Worm (Caenorhabditis elegans): ENCODE data around the gene F08D12.12.

F08D12.12 gene

DNA sequence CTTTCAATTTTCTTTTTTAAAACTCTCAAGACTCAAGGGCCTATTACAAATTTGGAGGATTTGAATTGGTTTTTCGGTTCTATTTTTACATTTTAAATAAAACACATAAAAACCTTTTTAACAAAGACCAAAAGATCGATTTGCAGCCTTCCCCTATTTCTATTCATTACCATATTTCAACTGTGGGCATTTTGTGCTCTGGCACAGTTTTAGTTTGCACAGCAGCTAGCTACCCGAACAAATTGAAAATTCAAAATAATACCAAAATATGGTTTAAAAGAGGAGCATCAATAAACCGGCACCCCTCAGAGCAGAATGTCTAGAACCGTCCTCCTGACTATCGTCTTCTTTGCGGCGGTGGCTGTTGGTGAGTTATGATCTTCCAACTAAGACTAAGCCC is 5.5 kb downstream of the F08D12.12 start, which contains the start of gene F08D12.2:
TSS of gene F08D12.2 (plus strand) at position 301 of the 400 bp plus-strand sequence.
- TF ChIP-seq nhr-129 (tag; optimal IDR thresholded peaks at IDR 0.05) (no peak), elt-3 (tag; optimal IDR thresholded peaks at IDR 0.05) (no peak), ztf-1 (GFP tag; conservative IDR thresholded peaks at IDR 0.05) (no peak), Y55F3AM.14 (GFP tag; optimal IDR thresholded peaks at IDR 0.05) (no peak), unc-55 (GFP tag; optimal IDR thresholded peaks at IDR 0.05) (no peak), ama-1 (optimal IDR thresholded peaks at IDR 0.05) (no peak), gmeb-1 (tag; optimal IDR thresholded peaks at IDR 0.05) (no peak), peb-1 (tag; optimal IDR thresholded peaks at IDR 0.05) (no peak), R02D3.7 (tag; optimal IDR thresholded peaks at IDR 0.05) (no peak), F13H6.1 (tag; optimal IDR thresholded peaks at IDR 0.05) (no peak), C34F6.9 (tag; optimal IDR thresholded peaks at IDR 0.05) (no peak), nhr-11 (tag; optimal IDR thresholded peaks at IDR 0.05) (no peak), ceh-82 (tag; optimal IDR thresholded peaks at IDR 0.05) (no peak), lin-39 (tag; optimal IDR thresholded peaks at IDR 0.05) (no peak), elt-1 (tag; optimal IDR thresholded peaks at IDR 0.05) (no peak)

DNA sequence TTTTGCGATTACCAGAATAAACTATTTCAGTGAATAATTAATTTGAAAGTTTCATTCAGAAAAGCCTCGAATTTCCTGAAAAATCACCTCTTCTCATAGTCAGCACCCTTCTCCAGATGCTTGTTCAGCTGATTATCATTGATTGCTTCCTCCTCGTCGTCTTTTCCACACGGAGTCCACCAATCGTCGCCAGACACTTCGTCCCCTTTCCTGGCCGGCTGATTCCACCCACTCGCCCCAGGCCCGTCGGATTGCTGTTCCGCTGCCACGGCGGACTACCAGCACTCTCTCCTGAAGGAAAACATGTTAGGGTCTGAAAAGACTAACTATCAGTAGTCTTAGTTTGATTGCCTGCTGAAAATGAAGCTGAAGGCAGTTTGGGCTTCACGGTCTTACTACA is 6.1 kb downstream of the F08D12.12 start:
- TF ChIP-seq alr-1 (tag; optimal IDR thresholded peaks at IDR 0.05), result no peak

ce11 chrII:2779253-2779652 is 7.6 kb downstream of the F08D12.12 start, which contains the start of gene F08D12.3:
F08D12.3 (plus strand) TSS chrII:2779553.
- TF ChIP-seq unc-55 (GFP tag; optimal IDR thresholded peaks at IDR 0.05), result no peak
- TF ChIP-seq sma-9 (GFP tag; optimal IDR thresholded peaks at IDR 0.05), result no peak
- TF ChIP-seq sma-9 (tag; optimal IDR thresholded peaks at IDR 0.05), result no peak
- TF ChIP-seq alr-1 (tag; optimal IDR thresholded peaks at IDR 0.05), result no peak
- no peak for TF ChIP-seq sem-4 (tag; optimal IDR thresholded peaks at IDR 0.05)
- no peak for TF ChIP-seq lsy-2 (tag; optimal IDR thresholded peaks at IDR 0.05)
- TF ChIP-seq nhr-6 (tag; optimal IDR thresholded peaks at IDR 0.05), result no peak
- no peak for TF ChIP-seq lin-13 (GFP tag; optimal IDR thresholded peaks at IDR 0.05)
- TF ChIP-seq mbf-1 (tag; optimal IDR thresholded peaks at IDR 0.05), result no peak
- TF ChIP-seq mdl-1 (tag; optimal IDR thresholded peaks at IDR 0.05), result no peak
- TF ChIP-seq Y55F3AM.14 (GFP tag; optimal IDR thresholded peaks at IDR 0.05), result no peak
- no peak for TF ChIP-seq skn-1 (tag; optimal IDR thresholded peaks at IDR 0.05)
- no peak for TF ChIP-seq nhr-11 (tag; optimal IDR thresholded peaks at IDR 0.05)
- TF ChIP-seq nhr-129 (tag; optimal IDR thresholded peaks at IDR 0.05), result no peak
- TF ChIP-seq gmeb-1 (tag; optimal IDR thresholded peaks at IDR 0.05), result no peak
- no peak for TF ChIP-seq aly-2 (tag; optimal IDR thresholded peaks at IDR 0.05)
- no peak for TF ChIP-seq zag-1 (tag; optimal IDR thresholded peaks at IDR 0.05)

- TF ChIP-seq sem-4 (tag; optimal IDR thresholded peaks at IDR 0.05), result no peak
- no peak for TF ChIP-seq mab-5 (tag; optimal IDR thresholded peaks at IDR 0.05)
- TF ChIP-seq lin-39 (tag; optimal IDR thresholded peaks at IDR 0.05), result no peak
- TF ChIP-seq elt-1 (tag; optimal IDR thresholded peaks at IDR 0.05), result no peak
- TF ChIP-seq crh-2 (tag; optimal IDR thresholded peaks at IDR 0.05), result no peak
- TF ChIP-seq ztf-11 (tag; optimal IDR thresholded peaks at IDR 0.05), result no peak
- TF ChIP-seq Y55F3AM.14 (GFP tag; optimal IDR thresholded peaks at IDR 0.05), result no peak
- TF ChIP-seq alr-1 (tag; optimal IDR thresholded peaks at IDR 0.05), result no peak
- TF ChIP-seq nhr-21 (tag; optimal IDR thresholded peaks at IDR 0.05), result no peak
- TF ChIP-seq ZK546.5 (tag; optimal IDR thresholded peaks at IDR 0.05), result no peak
- no peak for TF ChIP-seq ztf-1 (GFP tag; conservative IDR thresholded peaks at IDR 0.05)
- no peak for TF ChIP-seq unc-62 (GFP tag; optimal IDR thresholded peaks at IDR 0.05)
Measured at ce11 chrII:2777846-2778245, 9.0 kb downstream of the F08D12.12 start, which contains the start of gene F08D12.4. F08D12.4 (plus strand) TSS chrII:2778146.

- TF ChIP-seq elt-1 (tag; optimal IDR thresholded peaks at IDR 0.05), result no peak
- no peak for TF ChIP-seq C34F6.9 (tag; optimal IDR thresholded peaks at IDR 0.05)
- no peak for TF ChIP-seq nhr-12 (tag; optimal IDR thresholded peaks at IDR 0.05)
- no peak for TF ChIP-seq peb-1 (tag; optimal IDR thresholded peaks at IDR 0.05)
- no peak for TF ChIP-seq sma-3 (GFP tag; optimal IDR thresholded peaks at IDR 0.05)
- TF ChIP-seq crh-2 (tag; optimal IDR thresholded peaks at IDR 0.05), result no peak
- no peak for TF ChIP-seq sem-4 (tag; optimal IDR thresholded peaks at IDR 0.05)
- no peak for TF ChIP-seq lin-39 (tag; optimal IDR thresholded peaks at IDR 0.05)
- no peak for TF ChIP-seq unc-55 (GFP tag; optimal IDR thresholded peaks at IDR 0.05)
- TF ChIP-seq nhr-129 (tag; optimal IDR thresholded peaks at IDR 0.05), result no peak
- no peak for TF ChIP-seq ztf-4 (tag; optimal IDR thresholded peaks at IDR 0.05)
- TF ChIP-seq ama-1 (optimal IDR thresholded peaks at IDR 0.05), result no peak
- no peak for TF ChIP-seq nhr-11 (tag; optimal IDR thresholded peaks at IDR 0.05)
- no peak for TF ChIP-seq F13H6.1 (tag; optimal IDR thresholded peaks at IDR 0.05)
Measured at ce11 chrII:2774904-2775303, 12.0 kb downstream of the F08D12.12 start, which contains the start of gene fbxb-111. fbxb-111 (minus strand) TSS chrII:2775004.

Data from whole organism, L2 larva.